Worm (Caenorhabditis elegans): Measurements from ENCODE around the gene sup-1.

DNA sequence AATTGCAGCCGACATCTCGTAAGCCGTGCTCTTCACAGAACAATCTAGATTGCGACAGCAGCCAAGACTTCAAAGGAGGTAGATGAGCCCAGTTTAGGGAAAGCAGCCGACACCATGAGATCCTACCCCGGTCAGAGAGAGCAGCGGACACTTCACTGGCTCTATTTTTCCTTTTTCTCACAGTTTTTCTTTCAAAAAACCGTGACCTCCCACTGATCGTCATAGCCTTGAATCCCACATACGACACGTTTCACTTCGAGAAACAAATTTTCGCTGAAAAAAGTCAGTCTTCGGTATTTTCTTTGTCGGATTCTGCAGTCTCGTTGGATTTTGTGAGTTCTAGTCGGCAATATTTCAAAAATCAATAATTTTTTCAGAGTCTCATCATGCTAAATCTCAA, 5.4 kb downstream of the sup-1 start, which contains the start of gene Y41C4A.21:
- TF ChIP-seq skn-1 (tag; optimal IDR thresholded peaks at IDR 0.05) (no peak), elt-1 (tag; optimal IDR thresholded peaks at IDR 0.05) (no peak), zag-1 (tag; optimal IDR thresholded peaks at IDR 0.05) (no peak), elt-3 (tag; optimal IDR thresholded peaks at IDR 0.05) (no peak), tbx-2 (tag; optimal IDR thresholded peaks at IDR 0.05) (no peak), ceh-82 (tag; optimal IDR thresholded peaks at IDR 0.05) (no peak), ztf-4 (tag; optimal IDR thresholded peaks at IDR 0.05) (no peak), nhr-77 (tag; optimal IDR thresholded peaks at IDR 0.05) (no peak), ztf-11 (tag; optimal IDR thresholded peaks at IDR 0.05) (no peak), R02D3.7 (tag; optimal IDR thresholded peaks at IDR 0.05) (no peak), sea-2 (GFP tag; optimal IDR thresholded peaks at IDR 0.05) (no peak), unc-62 (GFP tag; optimal IDR thresholded peaks at IDR 0.05) (no peak)

All from whole organism, L3 larva.